Fruit fly (Drosophila melanogaster) whole organism, wandering third instar larva: ENCODE results near the gene CG33639.

Experiments used
- Dif ChIP-seq: fragments of 200-275, 200-300 bp; sonication (Bioruptor generic); optimal IDR thresholded peaks from 2 replicates; lab custom pipeline; 2018; ENCODE audit warnings: missing biosample characterization, missing genetic modification characterization; ENCODE audit not compliant: partially characterized antibody
- GATAd ChIP-seq: sonication (Bioruptor generic); optimal IDR thresholded peaks from 2 replicates; lab custom pipeline; 2016; ENCODE audit warnings: missing biosample characterization, missing genetic modification characterization
- Hr78 ChIP-seq: fragments of >200 bp; optimal IDR thresholded peaks from 2 replicates; lab custom pipeline; 2017; ENCODE audit warnings: missing biosample characterization, missing genetic modification characterization
- Mio ChIP-seq: sonication (Bioruptor generic); optimal IDR thresholded peaks from 2 replicates; lab custom pipeline; 2016; ENCODE audit warnings: missing biosample characterization, missing genetic modification characterization
- Vsx2 ChIP-seq: fragments of 200-300, 225-300 bp; sonication (Bioruptor generic); optimal IDR thresholded peaks from 2 replicates; lab custom pipeline; 2018; ENCODE audit warnings: missing biosample characterization, missing genetic modification characterization; ENCODE audit not compliant: partially characterized antibody
- brk ChIP-seq: fragments of 200-800 bp; sonication (Bioruptor generic); optimal IDR thresholded peaks from 2 replicates; lab custom pipeline; 2016; ENCODE audit warnings: missing biosample characterization, mild to moderate bottlenecking, missing genetic modification characterization
- dl ChIP-seq, 2 experiments: fragments of 175-275, 200-275 bp in 1 of 2; fragments of 200-275 bp in 1 of 2; sonication (Bioruptor generic); optimal IDR thresholded peaks; lab custom pipeline; 2018; ENCODE audit warnings: mild to moderate bottlenecking in 2 of 2, missing biosample characterization in 2 of 2, missing genetic modification characterization in 2 of 2, moderate library complexity in 2 of 2; ENCODE audit not compliant: partially characterized antibody in 2 of 2, insufficient read depth in 1 of 2
- ey ChIP-seq: fragments of 200-800 bp; sonication (Bioruptor generic); optimal IDR thresholded peaks from 2 replicates; lab custom pipeline; 2016; ENCODE audit warnings: missing biosample characterization, missing genetic modification characterization
- fru ChIP-seq: fragments of 200-800 bp; sonication (Bioruptor generic); optimal IDR thresholded peaks from 3 replicates; lab custom pipeline; 2016; ENCODE audit warnings: missing biosample characterization, mild to moderate bottlenecking, missing genetic modification characterization
- h ChIP-seq: fragments of 200-800 bp; sonication (Bioruptor generic); optimal IDR thresholded peaks from 3 replicates; lab custom pipeline; 2016; ENCODE audit warnings: missing biosample characterization, mild to moderate bottlenecking, missing genetic modification characterization
- lola ChIP-seq: fragments of >200 bp; optimal IDR thresholded peaks from 2 replicates; lab custom pipeline; 2017; ENCODE audit warnings: missing biosample characterization, missing genetic modification characterization
- pan ChIP-seq: fragments of >200 bp; optimal IDR thresholded peaks from 2 replicates; lab custom pipeline; 2017
- usp ChIP-seq: fragments of >200 bp; optimal IDR thresholded peaks from 2 replicates; lab custom pipeline; 2017; ENCODE audit warnings: missing biosample characterization, missing genetic modification characterization

DNA sequence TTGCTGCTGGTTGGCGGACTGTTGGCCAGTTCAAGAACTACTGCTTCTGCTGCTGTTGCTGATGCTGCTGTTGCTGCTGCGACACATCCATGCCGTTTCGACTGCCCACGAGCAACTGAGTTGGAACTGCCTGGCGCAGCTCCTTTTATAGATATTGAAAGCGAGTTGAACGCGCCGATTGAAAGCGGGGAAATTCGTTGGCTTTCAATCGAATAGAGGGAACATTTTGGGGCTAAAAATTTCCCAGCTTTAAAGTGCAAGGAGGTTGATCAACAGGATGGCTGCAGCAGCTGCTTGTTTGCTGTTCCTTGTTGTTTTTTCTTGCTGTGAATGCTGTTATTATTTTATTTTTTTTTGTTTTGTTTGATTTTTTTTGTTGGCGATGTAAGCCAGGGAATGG is at the start of gene CG33639:
- no peak for TF ChIP-seq dl (GFP tag; optimal IDR thresholded peaks at IDR 0.05; lab: Kevin White, UChicago; ENCODE audit: insufficient read depth in 1 of 2, partially characterized antibody in 2 of 2)
- TF ChIP-seq pan (lab: Kevin White, UChicago), result no peak
- TF ChIP-seq Vsx2 (GFP tag; lab: Kevin White, UChicago), result no peak
- TF ChIP-seq GATAd (GFP tag; lab: Kevin White, UChicago), result no peak
- no peak for TF ChIP-seq fru (GFP tag; lab: Kevin White, UChicago)
- TF ChIP-seq lola (GFP tag; lab: Kevin White, UChicago), result no peak
- no peak for TF ChIP-seq Dif (GFP tag; lab: Kevin White, UChicago)
- no peak for TF ChIP-seq Mio (GFP tag; lab: Kevin White, UChicago)
- no peak for TF ChIP-seq Hr78 (GFP tag; lab: Kevin White, UChicago)
- TF ChIP-seq h (GFP tag; lab: Kevin White, UChicago), result no peak
- no peak for TF ChIP-seq brk (GFP tag; lab: Kevin White, UChicago)
- no peak for TF ChIP-seq usp (GFP tag; lab: Kevin White, UChicago)
- TF ChIP-seq ey (GFP tag; lab: Kevin White, UChicago), result no peak
